Worm (Caenorhabditis elegans) whole organism, young adult: Measurements from ENCODE around the gene C34C12.7.
"Not testable (repeated sequence)": the region's sequence is repeated elsewhere in the genome, so short reads cannot be mapped to it uniquely, and the experiment has no call there.

Source experiments
- F33H1.4 ChIP-seq: fragments of 200-800 bp; sonication (Bioruptor generic); IDR thresholded peaks from 2 replicates; pipeline ENCODE4 v1.3.6; 2022; ENCODE audit warnings: missing genetic modification reagents, missing genetic modification characterization, missing compliant biosample characterization
- F37B4.10 ChIP-seq: fragments of 200-800 bp; sonication (Bioruptor generic); IDR thresholded peaks from 2 replicates; pipeline ENCODE4 v1.3.6; 2022; ENCODE audit warnings: missing genetic modification characterization, missing compliant biosample characterization
- F55B11.4 ChIP-seq: sonication (generic microtip); optimal IDR thresholded peaks from 2 replicates; lab custom pipeline; 2016; ENCODE audit warnings: missing compliant biosample characterization, missing genetic modification characterization, borderline replicate concordance; ENCODE audit not compliant: insufficient read depth
- Y53G8AR.9 ChIP-seq: fragments of 200-800 bp; sonication (Bioruptor generic); conservative IDR thresholded peaks from 2 replicates; pipeline ENCODE4 v1.3.6; 2022; ENCODE audit warnings: missing genetic modification reagents, missing genetic modification characterization, missing compliant biosample characterization
- Y79H2A.3 ChIP-seq: fragments of 200-800 bp; sonication (Bioruptor generic); conservative IDR thresholded peaks from 2 replicates; pipeline ENCODE4 v1.3.6; 2022; ENCODE audit warnings: missing genetic modification reagents, missing genetic modification characterization, missing compliant biosample characterization
- Y95B8A.8 ChIP-seq: fragments of 200-800 bp; sonication (Bioruptor generic); IDR thresholded peaks from 2 replicates; pipeline ENCODE4 v1.3.6; 2022; ENCODE audit warnings: missing genetic modification reagents, missing genetic modification characterization, missing compliant biosample characterization
- akir-1 ChIP-seq: fragments of 200-800 bp; sonication (Bioruptor generic); optimal IDR thresholded peaks from 2 replicates; lab custom pipeline; 2018; ENCODE audit warnings: mild to moderate bottlenecking, missing genetic modification characterization, moderate library complexity, missing compliant biosample characterization
- aptf-2 ChIP-seq: fragments of 200-800 bp; sonication (Bioruptor generic); conservative IDR thresholded peaks from 2 replicates; pipeline ENCODE4 v1.3.6; 2022; ENCODE audit warnings: missing genetic modification reagents, missing genetic modification characterization, missing compliant biosample characterization
- athp-1 ChIP-seq: sonication (generic microtip); optimal IDR thresholded peaks from 2 replicates; lab custom pipeline; 2017; ENCODE audit warnings: mild to moderate bottlenecking, missing genetic modification characterization, missing compliant biosample characterization
- bed-1 ChIP-seq: fragments of 200-800 bp; sonication (Bioruptor generic); IDR thresholded peaks from 2 replicates; pipeline ENCODE4 v1.3.6; 2022; ENCODE audit warnings: missing genetic modification reagents, missing genetic modification characterization, missing compliant biosample characterization
- bed-2 ChIP-seq: fragments of 200-800 bp; sonication (Bioruptor generic); IDR thresholded peaks from 2 replicates; pipeline ENCODE4 v1.3.6; 2022; ENCODE audit warnings: missing genetic modification reagents, missing genetic modification characterization, missing compliant biosample characterization
- ceh-100 ChIP-seq: fragments of 200-800 bp; sonication (Bioruptor generic); IDR thresholded peaks from 2 replicates; pipeline ENCODE4 v1.3.6; 2022; ENCODE audit warnings: missing genetic modification reagents, missing genetic modification characterization, missing compliant biosample characterization
- ceh-79 ChIP-seq: sonication (generic microtip); optimal IDR thresholded peaks from 2 replicates; lab custom pipeline; 2017; ENCODE audit warnings: mild to moderate bottlenecking, missing genetic modification characterization, missing compliant biosample characterization
- die-1 ChIP-seq: sonication (generic microtip); optimal IDR thresholded peaks from 2 replicates; lab custom pipeline; 2016; ENCODE audit warnings: missing genotype, mild to moderate bottlenecking, missing genetic modification characterization, missing compliant biosample characterization
- efl-1 ChIP-seq: fragments of 150-350 bp; optimal IDR thresholded peaks from 2 replicates; lab custom pipeline; 2014; ENCODE audit warnings: missing biosample characterization, missing genetic modification reagents, missing genetic modification characterization
- ekl-4 ChIP-seq: fragments of 200-800 bp; sonication (Bioruptor generic); IDR thresholded peaks from 2 replicates; pipeline ENCODE4 v1.3.6; 2022; ENCODE audit warnings: missing genetic modification reagents, missing genetic modification characterization, missing compliant biosample characterization
- ets-4 ChIP-seq: fragments of 200-800 bp; sonication (Bioruptor generic); optimal IDR thresholded peaks from 2 replicates; lab custom pipeline; 2018; ENCODE audit warnings: mild to moderate bottlenecking, missing genetic modification characterization, missing compliant biosample characterization
- hlh-26 ChIP-seq: fragments of 200-800 bp; sonication (Bioruptor generic); conservative IDR thresholded peaks from 2 replicates; pipeline ENCODE4 v1.3.6; 2022; ENCODE audit warnings: missing genetic modification reagents, missing genetic modification characterization, missing compliant biosample characterization
- hmg-1.2 ChIP-seq: fragments of 200-800 bp; sonication (Bioruptor generic); IDR thresholded peaks from 2 replicates; pipeline ENCODE4 v1.3.6; 2022; ENCODE audit warnings: missing genetic modification reagents, missing genetic modification characterization, missing compliant biosample characterization
- hsf-1 ChIP-seq: fragments of 200-800 bp; sonication (Bioruptor generic); IDR thresholded peaks from 2 replicates; pipeline ENCODE4 v1.3.6; 2022; ENCODE audit warnings: missing genetic modification reagents, missing genetic modification characterization, missing compliant biosample characterization
- let-607 ChIP-seq, 2 experiments: fragments of 200-800 bp in 1 of 2; sonication (Bioruptor generic) in 1 of 2; sonication (generic microtip) in 1 of 2; optimal IDR thresholded peaks; 2 replicates each; lab custom pipeline; 2016 to 2018; ENCODE audit warnings: mild to moderate bottlenecking in 2 of 2, missing compliant biosample characterization in 2 of 2, missing genetic modification characterization in 2 of 2, moderate library complexity in 2 of 2, missing genotype in 1 of 2
- lin-40 ChIP-seq: sonication (generic microtip); optimal IDR thresholded peaks from 2 replicates; lab custom pipeline; 2016; ENCODE audit warnings: missing genetic modification characterization, mild to moderate bottlenecking, missing compliant biosample characterization, missing genotype, missing genetic modification reagents
- lsy-27 ChIP-seq: sonication (generic microtip); optimal IDR thresholded peaks from 2 replicates; lab custom pipeline; 2017; ENCODE audit warnings: missing genetic modification characterization, mild to moderate bottlenecking, missing compliant biosample characterization, antibody characterized with exemption, missing genotype, borderline replicate concordance; ENCODE audit not compliant: insufficient read depth
- nfya-1 ChIP-seq: sonication (generic microtip); optimal IDR thresholded peaks from 2 replicates; lab custom pipeline; 2017; ENCODE audit warnings: antibody characterized with exemption, missing compliant biosample characterization, missing genetic modification characterization, borderline replicate concordance; ENCODE audit not compliant: insufficient read depth
- nhr-179 ChIP-seq: sonication (generic microtip); optimal IDR thresholded peaks from 2 replicates; lab custom pipeline; 2016; ENCODE audit warnings: mild to moderate bottlenecking, missing genetic modification characterization, missing compliant biosample characterization
- nhr-80 ChIP-seq: sonication (generic microtip); optimal IDR thresholded peaks from 2 replicates; lab custom pipeline; 2016; ENCODE audit warnings: missing genetic modification characterization, missing compliant biosample characterization
- nhr-90 ChIP-seq: sonication (generic microtip); optimal IDR thresholded peaks from 2 replicates; lab custom pipeline; 2016; ENCODE audit warnings: missing genotype, mild to moderate bottlenecking, missing genetic modification characterization, missing compliant biosample characterization
- rec-8 ChIP-seq, 2 experiments: sonication (generic microtip); optimal IDR thresholded peaks; 2 replicates each; lab custom pipeline; 2016; ENCODE audit warnings: mild to moderate bottlenecking in 2 of 2, missing genetic modification characterization in 2 of 2, missing genetic modification reagents in 2 of 2, missing genotype in 2 of 2, missing biosample characterization in 1 of 2, missing compliant biosample characterization in 1 of 2, moderate library complexity in 1 of 2
- sdz-38 ChIP-seq: sonication (generic microtip); optimal IDR thresholded peaks from 2 replicates; lab custom pipeline; 2016; ENCODE audit warnings: missing genotype, missing genetic modification characterization, missing compliant biosample characterization
- tbx-9 ChIP-seq: sonication (generic microtip); optimal IDR thresholded peaks from 2 replicates; lab custom pipeline; 2016; ENCODE audit warnings: borderline replicate concordance, missing genetic modification characterization, inconsistent platforms, missing compliant biosample characterization
- zfh-2 ChIP-seq: fragments of 200-800 bp; sonication (Bioruptor generic); conservative IDR thresholded peaks from 2 replicates; pipeline ENCODE4 v1.3.6; 2022; ENCODE audit warnings: missing genetic modification reagents, missing genetic modification characterization, missing compliant biosample characterization
- ztf-28 ChIP-seq: fragments of 200-800 bp; sonication (Bioruptor generic); IDR thresholded peaks from 2 replicates; pipeline ENCODE4 v1.3.6; 2022; ENCODE audit warnings: missing genetic modification reagents, missing genetic modification characterization, missing compliant biosample characterization
- ztf-3 ChIP-seq: fragments of 200-800 bp; sonication (Bioruptor generic); optimal IDR thresholded peaks from 2 replicates; lab custom pipeline; 2018; ENCODE audit warnings: mild to moderate bottlenecking, missing genetic modification characterization, missing compliant biosample characterization

The C34C12.7 gene

DNA sequence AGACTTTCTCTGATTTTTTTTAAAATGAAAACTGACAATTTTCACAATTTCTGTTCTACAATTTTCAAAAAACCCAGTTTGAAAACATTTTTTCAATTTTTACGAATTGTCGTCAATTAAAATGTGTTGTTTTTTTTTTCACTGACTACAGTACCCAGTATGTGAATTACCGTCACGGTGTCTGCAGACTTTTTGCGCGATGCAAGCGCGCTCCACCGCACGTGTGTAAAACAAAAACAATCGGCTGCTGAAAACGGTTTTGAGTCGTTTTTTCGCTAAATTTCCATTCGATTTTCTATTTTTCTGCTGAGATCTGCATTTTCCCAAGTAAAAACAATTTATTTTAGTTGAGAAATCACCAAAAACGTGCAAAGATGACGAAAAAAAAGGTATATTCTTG lies 31.9 kb downstream of the C34C12.7 start (continued):
- TF ChIP-seq hsf-1 (GFP tag; lab: Robert Waterston, UW) (peak; percentile 73), aptf-2 (0 out of 2 replicates have a peak, but pooled peaks have one; percentile 42), lin-40 (tag; lab: Kevin White, UChicago) (peak; percentile 99), efl-1 (peak; percentile 82), Y79H2A.3 (GFP tag; lab: Robert Waterston, UW) (no peak), akir-1 (GFP tag; lab: Kevin White, UChicago) (no peak), F55B11.4 (no peak), athp-1 (peak; percentile 93), nfya-1 (no peak), bed-1 (no peak), Y53G8AR.9 (GFP tag; lab: Robert Waterston, UW) (peak; percentile 96), ztf-3 (GFP tag; lab: Kevin White, UChicago) (peak; percentile 82), nhr-179 (tag; lab: Kevin White, UChicago) (no peak), ceh-79 (tag; lab: Kevin White, UChicago) (peak; percentile 63), rec-8 (tag; optimal IDR thresholded peaks at IDR 0.05; lab: Kevin White, UChicago) (no peak), ekl-4 (GFP tag; lab: Robert Waterston, UW) (peak; percentile 96), let-607 (tag; optimal IDR thresholded peaks at IDR 0.05; lab: Kevin White, UChicago) (peak; percentile 91 to 95), tbx-9 (tag; lab: Kevin White, UChicago) (no peak), nhr-90 (tag; lab: Kevin White, UChicago) (peak; percentile 30), Y95B8A.8 (GFP tag; lab: Robert Waterston, UW) (peak; percentile 84), zfh-2 (GFP tag; lab: Robert Waterston, UW) (no peak), ztf-28 (GFP tag; lab: Robert Waterston, UW) (0 out of 2 replicates have a peak, but pooled peaks have one; percentile 55), lsy-27 (tag; lab: Kevin White, UChicago) (peak; percentile 3), F37B4.10 (peak; percentile 80; the same call in 1 of the 2 replicates), hmg-1.2 (GFP tag; lab: Robert Waterston, UW) (peak; percentile 99), ets-4 (GFP tag; lab: Kevin White, UChicago) (no peak), hlh-26 (GFP tag; lab: Robert Waterston, UW) (no peak), die-1 (tag; lab: Kevin White, UChicago) (no peak), bed-2 (GFP tag; lab: Robert Waterston, UW) (0 out of 2 replicates have a peak, but pooled peaks have one; percentile 52)
- TF ChIP-seq, all 124 proteins: peak for 90

DNA sequence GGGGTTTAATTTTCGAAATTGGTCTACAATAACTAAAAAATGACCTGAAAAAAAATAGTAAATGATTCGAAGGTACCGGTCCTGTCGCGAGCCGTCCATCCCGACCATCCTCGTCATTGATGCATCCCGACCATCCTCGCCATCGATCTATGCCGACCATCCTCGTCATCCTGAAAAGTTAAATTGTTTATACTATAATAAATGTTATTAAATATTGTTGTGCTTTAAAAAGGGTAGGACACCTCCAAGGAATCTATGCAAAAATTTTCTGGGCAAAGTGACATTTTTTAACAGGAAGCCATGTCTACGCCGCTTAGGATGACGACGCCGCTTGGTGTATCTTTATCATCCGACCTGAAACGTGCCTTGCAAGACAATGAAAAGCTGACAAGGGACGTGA lies 34.1 kb downstream of the C34C12.7 start, which contains the start of gene C34C12.1:
C34C12.1 (plus strand) TSS at position 301 of the 400 bp plus-strand sequence.
- not testable (repeated sequence) for TF ChIP-seq nhr-179 (tag; lab: Kevin White, UChicago); Y53G8AR.9 (GFP tag; lab: Robert Waterston, UW); F33H1.4 (GFP tag; lab: Robert Waterston, UW)

DNA sequence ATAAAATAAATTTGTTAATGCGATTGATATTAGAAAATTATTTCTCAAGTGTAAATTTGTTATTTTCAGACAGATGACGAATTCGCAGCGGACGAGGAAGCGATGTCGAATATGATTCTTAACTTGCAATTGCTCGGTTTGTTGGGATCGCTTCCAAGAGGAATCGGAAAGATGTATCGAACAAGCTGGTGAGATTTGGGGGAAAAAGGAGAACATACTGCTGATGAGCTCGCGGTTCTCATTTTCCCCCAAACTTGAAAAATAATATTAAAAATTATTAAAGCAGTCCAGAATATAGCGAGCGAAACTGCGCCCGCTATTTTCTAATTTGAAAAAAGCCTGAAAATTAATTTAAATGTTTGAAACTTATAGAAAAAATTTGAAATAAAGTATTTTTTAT lies 34.7 kb downstream of the C34C12.7 start, which contains the start of gene C34C12.2:
C34C12.2 (plus strand) TSS at position 301 of the 400 bp plus-strand sequence.
- TF ChIP-seq ceh-100 (GFP tag; lab: Robert Waterston, UW); nhr-80 (tag; lab: Kevin White, UChicago); sdz-38 (tag; lab: Kevin White, UChicago): not testable (repeated sequence)
- TF ChIP-seq, all 124 proteins: peak for 0; not testable (repeated sequence) for 124
